Worm (Caenorhabditis elegans): Measurements from ENCODE around the gene rpb-4.

Gene rpb-4

ce11 chrII:7374143-7374542, at the start of gene rpb-4, which contains the start of gene mtch-1 (continued):
- TF ChIP-seq attf-3 (GFP tag; conservative IDR thresholded peaks at IDR 0.05) (no peak), sea-2 (GFP tag; IDR thresholded peaks at IDR 0.05) (no peak)

DNA sequence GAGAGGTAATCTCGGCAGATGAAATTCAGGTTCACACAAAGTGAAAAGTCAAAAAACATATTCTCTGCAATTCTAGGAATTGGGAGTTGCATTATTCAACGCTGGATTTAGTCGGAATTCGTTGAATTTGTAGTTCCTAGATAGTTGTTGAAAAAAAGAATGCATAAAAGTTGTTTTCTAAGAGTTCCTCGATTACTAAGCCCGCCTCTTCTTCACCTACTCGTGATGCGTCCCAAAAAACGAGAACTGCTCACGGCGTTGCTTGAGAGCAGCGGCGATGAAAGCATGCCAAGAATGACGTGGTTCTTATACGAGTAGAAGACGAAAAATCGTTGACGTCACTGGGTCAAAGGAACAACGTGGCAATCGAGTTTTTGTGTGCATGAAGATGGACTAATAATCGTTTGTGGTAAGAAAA, 49.2 kb upstream of the rpb-4 start:
- peak; percentile 5 for TF ChIP-seq ceh-27 (GFP tag; optimal IDR thresholded peaks at IDR 0.05)
- TF ChIP-seq ztf-25 (GFP tag; IDR thresholded peaks at IDR 0.05) = no peak
- no peak for TF ChIP-seq C06A6.2 (GFP tag; conservative IDR thresholded peaks at IDR 0.05)
- TF ChIP-seq nfya-2 (GFP tag; IDR thresholded peaks at IDR 0.05) = no peak
- TF ChIP-seq tlf-1 (GFP tag; optimal IDR thresholded peaks at IDR 0.05) = no peak
- TF ChIP-seq rcor-1 (GFP tag; IDR thresholded peaks at IDR 0.05) = no peak
- peak; percentile 51 for TF ChIP-seq somi-1 (GFP tag; optimal IDR thresholded peaks at IDR 0.05)
- peak; percentile 62 for TF ChIP-seq atf-7 (tag; optimal IDR thresholded peaks at IDR 0.05)
- peak; percentile 32; the same call in 1 of the 2 replicates for TF ChIP-seq nfyb-1 (GFP tag; IDR thresholded peaks at IDR 0.05)
- no peak for TF ChIP-seq mel-28 (tag; optimal IDR thresholded peaks at IDR 0.05; ENCODE audit: borderline replicate concordance)
- TF ChIP-seq hmg-20 (GFP tag; IDR thresholded peaks at IDR 0.05) = no peak
- no peak for TF ChIP-seq snpc-1.1 (tag; optimal IDR thresholded peaks at IDR 0.05; ENCODE audit: insufficient read depth)
- peak; percentile 79 for TF ChIP-seq K12H6.12 (tag; optimal IDR thresholded peaks at IDR 0.05)
- no peak for TF ChIP-seq ceh-58 (GFP tag; IDR thresholded peaks at IDR 0.05)
- TF ChIP-seq ZK185.1 (tag; optimal IDR thresholded peaks at IDR 0.05; ENCODE audit: poor library complexity, severe bottlenecking) = peak; percentile 16

DNA sequence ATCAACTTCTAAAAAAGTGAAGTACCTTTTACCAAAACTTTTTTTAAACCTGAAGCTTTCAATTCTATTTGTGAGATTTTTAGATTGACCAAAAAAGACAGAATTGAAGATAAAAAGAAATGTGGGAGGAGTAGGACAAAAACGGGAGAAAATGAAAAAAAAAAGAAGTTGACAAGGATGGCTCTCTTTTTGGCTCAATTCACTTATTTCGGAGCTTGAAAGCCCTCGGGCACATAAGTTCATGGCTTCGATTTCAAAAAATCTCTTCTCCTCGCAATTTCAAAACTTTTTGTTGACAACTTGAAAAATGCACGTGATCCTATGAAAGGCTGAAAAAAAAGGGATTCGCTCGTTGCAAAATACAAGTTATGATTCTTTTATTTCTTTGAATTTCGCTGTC, 48.1 kb upstream of the rpb-4 start:
- no peak for TF ChIP-seq tbx-9 (tag; optimal IDR thresholded peaks at IDR 0.05; ENCODE audit: borderline replicate concordance)
- TF ChIP-seq pha-4 (tag; optimal IDR thresholded peaks at IDR 0.05) = no peak
- no peak for TF ChIP-seq K12H6.12 (tag; optimal IDR thresholded peaks at IDR 0.05)
- TF ChIP-seq rcor-1 (GFP tag; IDR thresholded peaks at IDR 0.05) = no peak
- no peak for TF ChIP-seq Y79H2A.3 (GFP tag; conservative IDR thresholded peaks at IDR 0.05)
- no peak for TF ChIP-seq egl-44 (GFP tag; IDR thresholded peaks at IDR 0.05)
- TF ChIP-seq zim-3 (tag; optimal IDR thresholded peaks at IDR 0.05) = no peak
- no peak for TF ChIP-seq xnd-1 (tag; optimal IDR thresholded peaks at IDR 0.05)
- TF ChIP-seq ztf-25 (GFP tag; IDR thresholded peaks at IDR 0.05) = no peak
- no peak for TF ChIP-seq hlh-12 (tag; optimal IDR thresholded peaks at IDR 0.05)
- no peak for TF ChIP-seq lag-1 (GFP tag; IDR thresholded peaks at IDR 0.05)
- no peak for TF ChIP-seq mcd-1 (GFP tag; IDR thresholded peaks at IDR 0.05)

DNA sequence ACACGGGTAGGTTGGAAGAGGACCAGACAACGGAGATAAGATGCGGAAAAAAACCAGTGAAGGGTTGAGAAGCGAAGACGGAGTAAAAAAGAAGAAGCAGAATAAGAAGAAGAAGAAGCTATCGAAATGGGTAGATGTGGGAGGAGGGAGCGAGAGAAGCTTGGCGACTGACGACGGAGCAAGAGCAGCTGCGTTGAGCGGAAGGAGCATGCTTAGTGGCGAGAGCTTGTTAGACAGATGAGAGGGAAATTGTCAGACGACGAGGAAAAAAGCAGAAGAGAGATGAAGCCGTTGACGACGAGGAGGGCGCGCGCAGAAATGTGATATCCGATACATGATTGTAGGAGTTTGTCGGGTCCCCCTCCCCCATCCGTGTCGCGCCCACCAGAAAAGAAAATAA, 47.3 kb upstream of the rpb-4 start:
- no peak for TF ChIP-seq nfya-1 (tag; optimal IDR thresholded peaks at IDR 0.05; ENCODE audit: borderline replicate concordance, insufficient read depth)
- TF ChIP-seq K11D2.4 (GFP tag; IDR thresholded peaks at IDR 0.05) = no peak
- TF ChIP-seq unc-130 (GFP tag; optimal IDR thresholded peaks at IDR 0.05) = no peak
- no peak for TF ChIP-seq tlf-1 (GFP tag; optimal IDR thresholded peaks at IDR 0.05)
- TF ChIP-seq hmg-1.2 (GFP tag; IDR thresholded peaks at IDR 0.05) = 0 out of 2 replicates have a peak, but pooled peaks have one; percentile 12
- no peak for TF ChIP-seq madf-10 (tag; optimal IDR thresholded peaks at IDR 0.05)
- TF ChIP-seq egl-44 (GFP tag; IDR thresholded peaks at IDR 0.05) = no peak
- TF ChIP-seq Y56A3A.18 (GFP tag; IDR thresholded peaks at IDR 0.05) = no peak
- no peak for TF ChIP-seq F55B11.4 (tag; optimal IDR thresholded peaks at IDR 0.05; ENCODE audit: borderline replicate concordance, insufficient read depth)
- TF ChIP-seq Y53G8AR.9 (GFP tag; conservative IDR thresholded peaks at IDR 0.05) = no peak
- no peak for TF ChIP-seq nhr-80 (tag; optimal IDR thresholded peaks at IDR 0.05)
- TF ChIP-seq athp-1 (tag; optimal IDR thresholded peaks at IDR 0.05) = no peak
- no peak for TF ChIP-seq hrde-1 (tag; optimal IDR thresholded peaks at IDR 0.05; ENCODE audit: borderline replicate concordance)
- TF ChIP-seq gei-17 (GFP tag; optimal IDR thresholded peaks at IDR 0.05) = no peak
- peak; percentile 90 for TF ChIP-seq zfh-2 (GFP tag; conservative IDR thresholded peaks at IDR 0.05)
- TF ChIP-seq Y95B8A.8 (GFP tag; IDR thresholded peaks at IDR 0.05) = no peak
- no peak for TF ChIP-seq let-526 (GFP tag; IDR thresholded peaks at IDR 0.05)
- TF ChIP-seq nhr-90 (tag; optimal IDR thresholded peaks at IDR 0.05) = no peak
- 0 out of 2 replicates have a peak, but pooled peaks have one; percentile 48 for TF ChIP-seq egrh-3 (GFP tag; IDR thresholded peaks at IDR 0.05)
- no peak for TF ChIP-seq lin-26 (GFP tag; IDR thresholded peaks at IDR 0.05)

All from whole organism, young adult.